Worm (Caenorhabditis elegans): ENCODE measurements around the gene F35H8.12.

Gene F35H8.12

ce11 chrII:9573412-9573811 is 21.8 kb downstream of the F35H8.12 start (continued):
- no peak for TF ChIP-seq zag-1 (tag; optimal IDR thresholded peaks at IDR 0.05)
- no peak for TF ChIP-seq C04F5.9 (tag; optimal IDR thresholded peaks at IDR 0.05)
- peak; percentile 25 for TF ChIP-seq nhr-71 (tag; optimal IDR thresholded peaks at IDR 0.05)
- no peak for TF ChIP-seq mab-9 (GFP tag; IDR thresholded peaks at IDR 0.05)
- no peak for TF ChIP-seq C16A3.4 (tag; optimal IDR thresholded peaks at IDR 0.05)
- TF ChIP-seq nhr-47 (tag; optimal IDR thresholded peaks at IDR 0.05) = no peak
- no peak for TF ChIP-seq sup-37 (GFP tag; optimal IDR thresholded peaks at IDR 0.05)
- no peak for TF ChIP-seq efl-1 (optimal IDR thresholded peaks at IDR 0.05)
- peak in 1 of 2 experiments; percentile 59 for TF ChIP-seq efl-1 (GFP tag; optimal IDR thresholded peaks at IDR 0.05 in 1 of 2)
- no peak for TF ChIP-seq lin-15B (tag; optimal IDR thresholded peaks at IDR 0.05)
- TF ChIP-seq mdl-1 (tag; optimal IDR thresholded peaks at IDR 0.05) = no peak
- TF ChIP-seq dpl-1 (GFP tag; optimal IDR thresholded peaks at IDR 0.05) = no peak

ce11 chrII:9574406-9574805 is 22.8 kb downstream of the F35H8.12 start:
- TF ChIP-seq grh-1 (GFP tag; IDR thresholded peaks at IDR 0.05) (0 out of 2 replicates have a peak, but pooled peaks have one; percentile 28), efl-1 (optimal IDR thresholded peaks at IDR 0.05) (no peak), efl-1 (GFP tag; optimal IDR thresholded peaks at IDR 0.05 in 1 of 2) (peak in 1 of 2 experiments; percentile 65), blmp-1 (tag; optimal IDR thresholded peaks at IDR 0.05) (peak; percentile 10), fkh-8 (tag; optimal IDR thresholded peaks at IDR 0.05) (peak; percentile 22), nhr-90 (tag; optimal IDR thresholded peaks at IDR 0.05; ENCODE audit: poor library complexity) (no peak), mef-2 (tag; optimal IDR thresholded peaks at IDR 0.05) (no peak), lin-14 (GFP tag; optimal IDR thresholded peaks at IDR 0.05) (peak; percentile 46)

- TF ChIP-seq ces-1 (GFP tag; optimal IDR thresholded peaks at IDR 0.05) (no peak), efl-1 (optimal IDR thresholded peaks at IDR 0.05) (no peak), efl-1 (GFP tag; optimal IDR thresholded peaks at IDR 0.05 in 1 of 2) (peak in 1 of 2 experiments; percentile 61), ama-1 (optimal IDR thresholded peaks at IDR 0.05) (no peak), aha-1 (tag; optimal IDR thresholded peaks at IDR 0.05) (no peak)
These were observed 24.0 kb downstream of the F35H8.12 start, which contains the start of gene exc-7 for ce11 chrII:9575670-9576069. Gene exc-7 (plus strand): TSS chrII:9575970.

ce11 chrII:9576707-9577106 is 25.1 kb downstream of the F35H8.12 start:
- TF ChIP-seq mab-9 (GFP tag; IDR thresholded peaks at IDR 0.05) = no peak
- no peak for TF ChIP-seq ets-5 (GFP tag; IDR thresholded peaks at IDR 0.05)
- peak; percentile 15 for TF ChIP-seq lin-14 (GFP tag; optimal IDR thresholded peaks at IDR 0.05)

ce11 chrII:9577630-9578029 is 26.0 kb downstream of the F35H8.12 start:
- TF ChIP-seq vab-15 (tag; optimal IDR thresholded peaks at IDR 0.05) = no peak
- no peak for TF ChIP-seq efl-3 (GFP tag; optimal IDR thresholded peaks at IDR 0.05)
- no peak for TF ChIP-seq elt-2 (tag; optimal IDR thresholded peaks at IDR 0.05)
- no peak for TF ChIP-seq mef-2 (tag; optimal IDR thresholded peaks at IDR 0.05)
- no peak for TF ChIP-seq nhr-47 (tag; optimal IDR thresholded peaks at IDR 0.05)
- TF ChIP-seq alr-1 (tag; optimal IDR thresholded peaks at IDR 0.05; ENCODE audit: borderline replicate concordance) = no peak
- no peak for TF ChIP-seq unc-62 (GFP tag; optimal IDR thresholded peaks at IDR 0.05)

ce11 chrII:9583461-9583860 is 31.8 kb downstream of the F35H8.12 start, which contains the start of gene wee-1.1:
Gene wee-1.1 (minus strand): TSS chrII:9583561.
- TF ChIP-seq ama-1 (optimal IDR thresholded peaks at IDR 0.05) (no peak), fkh-10 (GFP tag; optimal IDR thresholded peaks at IDR 0.05) (no peak), F16B12.6 (tag; optimal IDR thresholded peaks at IDR 0.05) (no peak), efl-1 (optimal IDR thresholded peaks at IDR 0.05) (no peak), efl-1 (GFP tag; optimal IDR thresholded peaks at IDR 0.05 in 1 of 2) (no peak), alr-1 (tag; optimal IDR thresholded peaks at IDR 0.05; ENCODE audit: borderline replicate concordance) (no peak), lin-39 (tag; optimal IDR thresholded peaks at IDR 0.05) (no peak), ceh-82 (tag; optimal IDR thresholded peaks at IDR 0.05) (no peak), hpl-2 (GFP tag; optimal IDR thresholded peaks at IDR 0.05) (no peak)

Measured in whole organism, L1 larva.